Fruit fly (Drosophila melanogaster) whole organism, adult: ENCODE measurements around the gene CG8159.

Experiments
- CG11617 ChIP-seq: fragments of 200-800 bp; sonication (Bioruptor generic); optimal IDR thresholded peaks from 2 replicates; lab custom pipeline; 2017; ENCODE audit warnings: mild to moderate bottlenecking, missing biosample characterization, missing genetic modification reagents, missing genetic modification characterization
- CG12768 ChIP-seq: fragments of 200-800 bp; sonication (Bioruptor generic); optimal IDR thresholded peaks from 2 replicates; lab custom pipeline; 2017; ENCODE audit warnings: missing biosample characterization, missing genetic modification characterization, mild to moderate bottlenecking, moderate library complexity, missing genetic modification reagents
- CG14711 ChIP-seq: fragments of 200-800 bp; sonication (Bioruptor generic); optimal IDR thresholded peaks from 2 replicates; lab custom pipeline; 2018; ENCODE audit warnings: missing biosample characterization, mild to moderate bottlenecking, missing genetic modification characterization, moderate library complexity
- CG1620 ChIP-seq: fragments of 200-800 bp; sonication (Bioruptor generic); optimal IDR thresholded peaks from 2 replicates; lab custom pipeline; 2016; ENCODE audit warnings: missing biosample characterization, missing genetic modification characterization
- CG33017 ChIP-seq: fragments of 200-800 bp; sonication (Bioruptor generic); optimal IDR thresholded peaks from 2 replicates; lab custom pipeline; 2018; ENCODE audit warnings: missing biosample characterization, mild to moderate bottlenecking, missing genetic modification characterization, moderate library complexity
- CG5204 ChIP-seq: fragments of 200-800 bp; sonication (Bioruptor generic); optimal IDR thresholded peaks from 2 replicates; lab custom pipeline; 2016; ENCODE audit warnings: missing biosample characterization, missing genetic modification characterization
- CG7045 ChIP-seq: fragments of 200-800 bp; sonication (Bioruptor generic); optimal IDR thresholded peaks from 2 replicates; lab custom pipeline; 2017; ENCODE audit warnings: missing biosample characterization, mild to moderate bottlenecking, missing genetic modification characterization
- CG7101 ChIP-seq: fragments of 200-800 bp; sonication (Bioruptor generic); optimal IDR thresholded peaks from 2 replicates; lab custom pipeline; 2018; ENCODE audit warnings: missing biosample characterization, mild to moderate bottlenecking, missing genetic modification characterization, moderate library complexity
- Clk ChIP-seq: fragments of 200-800 bp; sonication (Bioruptor generic); optimal IDR thresholded peaks from 2 replicates; lab custom pipeline; 2017; ENCODE audit warnings: missing biosample characterization, missing genetic modification characterization
- Crg-1 ChIP-seq: fragments of 200-800 bp; sonication (Bioruptor generic); optimal IDR thresholded peaks from 2 replicates; lab custom pipeline; 2016; ENCODE audit warnings: missing biosample characterization, missing genetic modification characterization
- Hr96 ChIP-seq: fragments of 200-800 bp; sonication (Bioruptor generic); optimal IDR thresholded peaks from 2 replicates; lab custom pipeline; 2016; ENCODE audit warnings: missing biosample characterization, missing genetic modification characterization
- Mnt ChIP-seq: fragments of 200-800 bp; sonication (Bioruptor generic); optimal IDR thresholded peaks from 2 replicates; lab custom pipeline; 2016; ENCODE audit warnings: missing biosample characterization, mild to moderate bottlenecking, missing genetic modification characterization
- bab1 ChIP-seq: fragments of 200-800 bp; sonication (Bioruptor generic); optimal IDR thresholded peaks from 3 replicates; lab custom pipeline; 2019; ENCODE audit warnings: missing biosample characterization, mild to moderate bottlenecking, missing genetic modification characterization, moderate library complexity
- cic ChIP-seq: fragments of 200-800 bp; sonication (Bioruptor generic); optimal IDR thresholded peaks from 2 replicates; lab custom pipeline; 2017; ENCODE audit warnings: missing biosample characterization, mild to moderate bottlenecking, missing genetic modification characterization, moderate library complexity
- cnc ChIP-seq, 2 experiments: fragments of >200 bp; optimal IDR thresholded peaks; 2 replicates each; lab custom pipeline; 2017
- kay ChIP-seq: fragments of 200-800 bp; sonication (Bioruptor generic); peaks from one replicate; lab custom pipeline; 2016; ENCODE audit warnings: missing biosample characterization, missing genetic modification characterization, borderline replicate concordance
- ovo ChIP-seq: fragments of 200-800 bp; sonication (Bioruptor generic); optimal IDR thresholded peaks from 2 replicates; lab custom pipeline; 2016; ENCODE audit warnings: missing biosample characterization, missing genetic modification characterization
- pad ChIP-seq: fragments of 200-800 bp; sonication (Bioruptor generic); optimal IDR thresholded peaks from 3 replicates; lab custom pipeline; 2017; ENCODE audit warnings: missing biosample characterization, missing genetic modification characterization, mild to moderate bottlenecking, moderate library complexity, missing genetic modification reagents
- tj ChIP-seq: fragments of 200-800 bp; sonication (Bioruptor generic); optimal IDR thresholded peaks from 3 replicates; lab custom pipeline; 2017; ENCODE audit warnings: missing biosample characterization, mild to moderate bottlenecking, missing genetic modification characterization, moderate library complexity
- toe ChIP-seq: fragments of 200-800 bp; sonication (Bioruptor generic); optimal IDR thresholded peaks from 2 replicates; lab custom pipeline; 2016; ENCODE audit warnings: missing biosample characterization, missing genetic modification characterization

The CG8159 gene

DNA sequence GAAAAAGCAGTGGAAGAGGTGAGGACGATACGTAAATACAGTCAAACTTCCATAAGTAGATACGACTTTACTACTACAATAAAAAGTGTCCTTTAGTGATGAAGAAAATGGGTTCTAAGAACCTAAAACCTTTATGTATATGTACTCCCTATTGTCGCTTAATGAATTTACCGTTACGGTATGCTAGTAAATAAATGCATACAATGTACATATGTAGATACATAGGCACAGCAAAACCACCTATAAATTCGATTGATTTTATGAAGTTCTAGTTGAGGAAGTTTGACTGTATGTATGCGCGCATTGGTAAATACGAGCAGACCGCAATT is 10.1 kb upstream of the CG8159 start:
- TF ChIP-seq bab1 (GFP tag; lab: Kevin White, UChicago) (peak; percentile 12), CG11617 (no peak)

dm6 chr3R:8718356-8718755 is 8.3 kb upstream of the CG8159 start, which contains the start of gene Cks85A:
TSS of gene Cks85A (minus strand) at chr3R:8718456.
- TF ChIP-seq Hr96 (GFP tag; lab: Kevin White, UChicago) = peak; percentile 25
- peak; percentile 46 for TF ChIP-seq toe (GFP tag; lab: Kevin White, UChicago)
- no peak for TF ChIP-seq Crg-1 (GFP tag; lab: Kevin White, UChicago)
- TF ChIP-seq CG1620 (GFP tag; lab: Kevin White, UChicago) = no peak
- no peak for TF ChIP-seq CG12768 (GFP tag; lab: Kevin White, UChicago)
- peak; percentile 4 for TF ChIP-seq kay (GFP tag; lab: Kevin White, UChicago)

DNA sequence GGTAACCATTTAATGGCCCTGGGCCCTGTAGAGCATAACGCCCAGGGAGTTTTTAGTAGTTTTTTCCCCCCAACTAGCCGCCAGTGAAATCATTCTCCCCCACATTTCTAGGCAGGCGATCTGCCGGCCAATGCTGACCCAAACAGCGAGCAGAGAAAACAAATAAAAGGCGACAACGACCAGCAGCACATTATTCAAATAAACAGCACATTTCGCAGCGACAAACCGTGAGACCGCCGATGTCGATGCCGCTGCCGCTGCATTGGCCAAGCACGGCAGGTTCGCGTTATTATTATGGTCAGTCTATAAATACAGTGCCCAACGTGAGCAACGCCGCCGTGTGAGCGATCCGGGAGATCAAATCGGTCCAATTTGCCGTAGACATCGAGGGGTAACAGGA is 7.8 kb upstream of the CG8159 start, which contains the start of gene CG11760:
Gene CG11760, plus strand, starts transcription at position 301 of the 400 bp plus-strand sequence.
- TF ChIP-seq ovo (no peak), CG33017 (no peak), Crg-1 (GFP tag; lab: Kevin White, UChicago) (no peak), CG11617 (no peak), tj (GFP tag; lab: Kevin White, UChicago) (no peak), Mnt (no peak), Hr96 (GFP tag; lab: Kevin White, UChicago) (no peak)

DNA sequence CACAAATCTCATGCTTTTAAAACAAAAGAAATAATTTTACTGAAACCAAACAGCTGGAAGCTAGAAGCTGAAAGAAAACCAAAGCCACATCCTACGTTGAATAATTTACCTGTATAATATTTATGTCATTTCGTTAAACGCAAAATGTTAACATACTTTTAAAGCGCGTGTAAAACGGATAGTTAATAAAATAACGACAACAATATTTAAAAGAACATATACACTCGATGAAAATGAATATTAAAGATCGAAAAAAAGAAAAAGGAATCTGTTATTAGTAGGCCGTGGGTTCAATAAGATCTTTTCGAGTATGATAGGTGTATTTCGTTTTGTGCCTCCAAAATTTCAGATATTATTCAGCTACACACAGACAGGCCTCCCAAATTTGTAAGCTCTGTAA is 5.6 kb upstream of the CG8159 start, which contains the start of gene CG8136:
Gene CG8136, plus strand, starts transcription at position 301 of the 400 bp plus-strand sequence.
- TF ChIP-seq Clk (GFP tag; lab: Kevin White, UChicago) (no peak), CG7101 (tag; lab: Kevin White, UChicago) (no peak), CG12768 (GFP tag; lab: Kevin White, UChicago) (no peak), kay (GFP tag; lab: Kevin White, UChicago) (peak; percentile 47), Mnt (no peak)

dm6 chr3R:8722962-8723548 is 3.6 kb upstream of the CG8159 start, which contains the start of gene nom:
TSS of gene nom (plus strand) at chr3R:8723174.
- TF ChIP-seq kay (GFP tag; lab: Kevin White, UChicago) = no peak
- no peak for TF ChIP-seq CG12768 (GFP tag; lab: Kevin White, UChicago)
- no peak for TF ChIP-seq Crg-1 (GFP tag; lab: Kevin White, UChicago)
- TF ChIP-seq tj (GFP tag; lab: Kevin White, UChicago) = peak; percentile 58
- no peak for TF ChIP-seq CG5204

DNA sequence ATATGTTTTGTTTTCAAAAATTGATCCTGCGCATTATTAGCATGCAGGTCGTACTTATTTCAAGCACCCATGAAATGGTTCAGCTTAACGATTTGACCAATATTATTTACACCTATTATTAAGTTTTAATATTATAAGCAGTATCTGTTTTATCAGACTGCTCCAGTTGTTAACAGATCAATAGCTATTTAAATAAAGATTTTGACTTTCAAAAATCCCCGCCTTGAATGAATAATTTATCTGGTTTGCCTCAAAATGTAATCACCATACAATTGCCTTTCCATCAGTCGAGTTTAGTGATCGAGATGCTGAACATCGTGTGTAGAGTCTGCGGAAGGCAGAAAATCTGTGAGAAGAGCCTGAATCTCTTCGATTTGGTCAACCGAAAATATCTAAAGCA is 1.5 kb upstream of the CG8159 start, which contains the start of gene ouib:
Gene ouib, plus strand, starts transcription at position 301 of the 400 bp plus-strand sequence.
- TF ChIP-seq Clk (GFP tag; lab: Kevin White, UChicago) (no peak), CG12768 (GFP tag; lab: Kevin White, UChicago) (no peak), bab1 (GFP tag; lab: Kevin White, UChicago) (no peak), pad (GFP tag; lab: Kevin White, UChicago) (no peak), kay (GFP tag; lab: Kevin White, UChicago) (peak; percentile 73), Hr96 (GFP tag; lab: Kevin White, UChicago) (no peak), ovo (no peak), cic (GFP tag; lab: Kevin White, UChicago) (no peak), cnc (optimal IDR thresholded peaks at IDR 0.05; lab: Kevin White, UChicago) (no peak)

- TF ChIP-seq bab1 (GFP tag; lab: Kevin White, UChicago) (no peak), kay (GFP tag; lab: Kevin White, UChicago) (peak; percentile 39)
Measured at dm6 chr3R:8729542-8729941, 2.9 kb downstream of the CG8159 start, which contains the start of gene ranshi. TSS of gene ranshi (minus strand) at chr3R:8729693.

dm6 chr3R:8731597-8732263 is 5.1 kb downstream of the CG8159 start, which contains the start of the genes M1BP and CG8202:
TSS of gene M1BP (minus strand) at chr3R:8731698.
TSS of gene CG8202 (plus strand) at chr3R:8732091.
- TF ChIP-seq ovo (peak; percentile 73), CG7101 (tag; lab: Kevin White, UChicago) (peak; percentile 93), CG7045 (GFP tag; lab: Kevin White, UChicago) (peak; percentile 92), Crg-1 (GFP tag; lab: Kevin White, UChicago) (peak; percentile 67), CG1620 (GFP tag; lab: Kevin White, UChicago) (peak; percentile 68), Hr96 (GFP tag; lab: Kevin White, UChicago) (no peak), Clk (GFP tag; lab: Kevin White, UChicago) (peak; percentile 1), CG5204 (no peak), cic (GFP tag; lab: Kevin White, UChicago) (peak; percentile 1), cnc (optimal IDR thresholded peaks at IDR 0.05; lab: Kevin White, UChicago) (no peak), bab1 (GFP tag; lab: Kevin White, UChicago) (peak; percentile 75), CG33017 (peak; percentile 90), CG11617 (peak; percentile 96), toe (GFP tag; lab: Kevin White, UChicago) (peak; percentile 74), kay (GFP tag; lab: Kevin White, UChicago) (peak; percentile 25), pad (GFP tag; lab: Kevin White, UChicago) (peak; percentile 77), CG14711 (peak; percentile 84), tj (GFP tag; lab: Kevin White, UChicago) (peak; percentile 76), Mnt (peak; percentile 53), CG12768 (GFP tag; lab: Kevin White, UChicago) (peak; percentile 93)
